Fruit fly (Drosophila melanogaster): Measurements from ENCODE around the gene CG13901.

DNA sequence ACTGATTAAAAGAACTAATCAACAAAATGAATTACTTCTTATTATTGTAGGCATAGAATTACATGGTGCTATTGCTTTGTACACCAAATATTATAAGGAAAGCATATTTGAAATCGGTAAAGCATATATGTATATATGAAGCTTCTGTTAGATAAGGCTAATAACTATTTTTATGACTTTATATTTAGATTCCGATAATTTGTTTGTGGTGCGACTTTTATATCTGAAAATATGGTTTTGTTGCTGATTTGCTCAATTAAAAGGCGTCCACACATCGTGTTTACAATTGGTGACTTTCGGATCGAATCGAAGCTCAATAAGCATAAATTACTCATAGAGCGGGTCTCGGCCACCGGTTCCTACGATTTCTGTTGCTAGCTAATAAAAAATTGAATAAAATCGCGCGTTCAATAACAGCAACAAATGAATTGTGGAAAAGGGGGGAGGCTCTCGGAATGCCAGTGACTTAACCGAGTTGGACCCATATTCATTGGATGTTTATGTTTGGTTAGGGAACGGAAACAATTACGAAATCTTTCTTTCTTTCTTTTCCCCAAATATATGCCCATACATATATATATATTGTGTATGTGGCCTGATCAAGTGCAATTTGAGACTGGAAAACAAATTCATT lies 48.1 kb upstream of the CG13901 start:
- TF ChIP-seq tin (GFP tag; optimal IDR thresholded peaks at IDR 0.05) (no peak), Bgb (GFP tag; IDR thresholded peaks at IDR 0.05; ENCODE audit: partially characterized antibody) (no peak)

All from whole organism, embryonic.